Worm (Caenorhabditis elegans): Measurements from ENCODE around the gene C34F6.5.

DNA sequence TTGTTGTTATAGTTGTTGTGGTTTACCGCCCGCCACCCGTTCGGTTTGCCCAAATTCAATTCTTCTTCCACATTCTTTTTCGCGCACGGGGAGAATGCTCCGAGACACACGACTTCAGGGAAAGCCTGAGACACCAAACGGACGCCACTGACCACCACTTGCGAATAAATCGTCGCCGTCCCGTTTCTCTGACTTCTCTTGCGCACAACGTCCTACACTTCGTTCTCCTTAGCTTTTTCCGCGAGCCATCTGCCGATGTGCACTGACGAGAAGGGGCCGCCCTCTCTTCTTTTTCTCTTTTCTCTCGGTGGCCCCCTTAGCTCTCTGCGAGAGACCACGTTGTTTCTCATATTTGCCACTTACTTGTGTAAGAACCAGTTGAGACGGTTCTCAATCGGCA lies 48.4 kb upstream of the C34F6.5 start, which contains the start of gene C03A3.1:
- TF ChIP-seq attf-6 (GFP tag; IDR thresholded peaks at IDR 0.05) (no peak), F52B5.7 (tag; optimal IDR thresholded peaks at IDR 0.05) (no peak)

Data from whole organism, young adult.